Worm (Caenorhabditis elegans) whole organism, early embryonic: ENCODE results near the gene F43D2.7.

ENCODE experiments used
- B0310.2 ChIP-seq: sonication (generic microtip); optimal IDR thresholded peaks from 2 replicates; lab custom pipeline; 2016; ENCODE audit warnings: mild to moderate bottlenecking, missing genetic modification characterization, missing compliant biosample characterization
- F13C5.2 ChIP-seq: sonication (generic microtip); optimal IDR thresholded peaks from 2 replicates; lab custom pipeline; 2017; ENCODE audit warnings: mild to moderate bottlenecking, missing genetic modification characterization, inconsistent platforms, missing compliant biosample characterization
- aly-1 ChIP-seq: sonication (generic microtip); optimal IDR thresholded peaks from 2 replicates; lab custom pipeline; 2016; ENCODE audit warnings: missing genetic modification characterization, missing compliant biosample characterization
- ama-1 ChIP-seq: fragments of 150-350 bp; optimal IDR thresholded peaks from 2 replicates; lab custom pipeline; 2014
- ceh-13 ChIP-seq: fragments of 200-800 bp; sonication (Bioruptor generic); optimal IDR thresholded peaks from 2 replicates; lab custom pipeline; 2018; ENCODE audit warnings: mild to moderate bottlenecking, missing genetic modification characterization, missing compliant biosample characterization
- ceh-36 ChIP-seq: sonication (generic microtip); optimal IDR thresholded peaks from 2 replicates; lab custom pipeline; 2016; ENCODE audit warnings: missing genetic modification characterization, inconsistent platforms, missing compliant biosample characterization
- ets-7 ChIP-seq: sonication (generic microtip); optimal IDR thresholded peaks from 2 replicates; lab custom pipeline; 2016; ENCODE audit warnings: missing genotype, missing genetic modification characterization, missing compliant biosample characterization
- flt-1 ChIP-seq: fragments of 200-800 bp; sonication (Bioruptor generic); IDR thresholded peaks from 2 replicates; pipeline ENCODE4 v1.3.6; 2022; ENCODE audit warnings: missing genetic modification characterization, missing compliant biosample characterization
- hmbx-1 ChIP-seq: sonication (generic microtip); optimal IDR thresholded peaks from 2 replicates; lab custom pipeline; 2016; ENCODE audit warnings: mild to moderate bottlenecking, missing genetic modification characterization, missing compliant biosample characterization
- hmg-4 ChIP-seq: fragments of 200-800 bp; sonication (Bioruptor generic); optimal IDR thresholded peaks from 2 replicates; lab custom pipeline; 2018; ENCODE audit warnings: mild to moderate bottlenecking, missing genetic modification characterization, missing compliant biosample characterization
- hnd-1 ChIP-seq: sonication (generic microtip); optimal IDR thresholded peaks from 2 replicates; lab custom pipeline; 2016; ENCODE audit warnings: missing genetic modification characterization, missing compliant biosample characterization
- pes-1 ChIP-seq: fragments of 200-800 bp; sonication (Bioruptor generic); IDR thresholded peaks from 2 replicates; pipeline ENCODE4 v1.3.6; 2022; ENCODE audit warnings: missing genetic modification reagents, missing genetic modification characterization, missing compliant biosample characterization
- scrt-1 ChIP-seq: fragments of 200-800 bp; sonication (Bioruptor generic); IDR thresholded peaks from 2 replicates; pipeline ENCODE4 v1.3.6; 2022; ENCODE audit warnings: missing genetic modification characterization, missing compliant biosample characterization
- sea-1 ChIP-seq: fragments of 200-800 bp; sonication (Bioruptor generic); conservative IDR thresholded peaks from 2 replicates; pipeline ENCODE4 v1.3.6; 2022; ENCODE audit warnings: missing genetic modification characterization, missing compliant biosample characterization
- tbx-11 ChIP-seq: fragments of 200-800 bp; sonication (Bioruptor generic); IDR thresholded peaks from 2 replicates; pipeline ENCODE4 v1.3.6; 2022; ENCODE audit warnings: missing genetic modification characterization, missing compliant biosample characterization
- tbx-37 ChIP-seq: fragments of 200-800 bp; sonication (Bioruptor generic); conservative IDR thresholded peaks from 2 replicates; pipeline ENCODE4 v1.3.6; 2022; ENCODE audit warnings: missing genetic modification reagents, missing genetic modification characterization, missing compliant biosample characterization
- tra-4 ChIP-seq: sonication (generic microtip); optimal IDR thresholded peaks from 2 replicates; lab custom pipeline; 2017; ENCODE audit warnings: missing genetic modification characterization, missing compliant biosample characterization

The F43D2.7 gene

ce11 chrV:14635119-14635518 lies 4.9 kb downstream of the F43D2.7 start, which contains the start of gene F43D2.6:
Gene F43D2.6 (minus strand): TSS chrV:14635180.
- TF ChIP-seq tra-4 (tag; lab: Kevin White, UChicago) (no peak), F13C5.2 (no peak), sea-1 (GFP tag; lab: Robert Waterston, UW) (no peak), ama-1 (no peak), ets-7 (tag; lab: Kevin White, UChicago) (no peak), hnd-1 (tag; lab: Kevin White, UChicago) (no peak), tbx-37 (GFP tag; lab: Robert Waterston, UW) (no peak), hmg-4 (no peak), ceh-13 (no peak), aly-1 (no peak), ceh-36 (tag; lab: Kevin White, UChicago) (no peak)

ce11 chrV:14633319-14633718 lies 6.7 kb downstream of the F43D2.7 start:
- TF ChIP-seq sea-1 (GFP tag; lab: Robert Waterston, UW), result no peak
- no peak for TF ChIP-seq aly-1
- no peak for TF ChIP-seq B0310.2
- no peak for TF ChIP-seq ceh-13
- no peak for TF ChIP-seq pes-1

- TF ChIP-seq hmbx-1 (tag; lab: Kevin White, UChicago) (no peak), ceh-13 (no peak), F13C5.2 (no peak)
Measured at ce11 chrV:14631588-14631987, 8.4 kb downstream of the F43D2.7 start, which contains the start of gene F43D2.3. Gene F43D2.3 (plus strand): TSS chrV:14631888.

DNA sequence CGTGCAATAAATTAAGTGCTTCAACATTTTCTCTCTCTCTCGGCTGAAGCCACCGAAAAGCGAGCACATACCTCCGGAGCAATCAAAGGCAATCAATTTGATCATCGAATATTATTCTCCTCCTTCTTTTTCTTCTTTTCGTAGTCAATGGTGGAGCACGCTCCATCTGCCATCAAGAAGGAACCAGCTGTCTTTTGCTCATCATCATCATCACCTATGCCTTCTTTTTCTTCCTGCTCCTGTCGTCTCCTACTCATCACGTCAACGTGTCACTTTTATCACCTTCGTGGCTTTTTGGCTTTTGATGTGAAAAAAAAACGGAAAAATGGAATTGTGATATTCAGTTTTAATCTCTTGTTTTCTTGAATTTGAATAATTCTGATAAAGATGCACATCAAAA lies 14.3 kb downstream of the F43D2.7 start:
- TF ChIP-seq scrt-1 (GFP tag; lab: Robert Waterston, UW) (no peak), sea-1 (GFP tag; lab: Robert Waterston, UW) (no peak)

ce11 chrV:14620835-14621234 lies 19.1 kb downstream of the F43D2.7 start, which contains the start of gene hot-1:
Gene hot-1 (plus strand): TSS chrV:14621135.
- TF ChIP-seq hmbx-1 (tag; lab: Kevin White, UChicago), result no peak
- no peak for TF ChIP-seq tbx-11 (GFP tag; lab: Robert Waterston, UW)
- TF ChIP-seq tbx-37 (GFP tag; lab: Robert Waterston, UW), result no peak
- TF ChIP-seq tra-4 (tag; lab: Kevin White, UChicago), result no peak
- TF ChIP-seq pes-1, result no peak
- no peak for TF ChIP-seq ceh-36 (tag; lab: Kevin White, UChicago)
- no peak for TF ChIP-seq F13C5.2
- TF ChIP-seq B0310.2, result no peak
- no peak for TF ChIP-seq ets-7 (tag; lab: Kevin White, UChicago)
- TF ChIP-seq ama-1, result no peak
- TF ChIP-seq flt-1, result no peak
- no peak for TF ChIP-seq hnd-1 (tag; lab: Kevin White, UChicago)
- no peak for TF ChIP-seq scrt-1 (GFP tag; lab: Robert Waterston, UW)
- TF ChIP-seq sea-1 (GFP tag; lab: Robert Waterston, UW), result no peak
- TF ChIP-seq hmg-4, result no peak
- TF ChIP-seq ceh-13, result no peak

DNA sequence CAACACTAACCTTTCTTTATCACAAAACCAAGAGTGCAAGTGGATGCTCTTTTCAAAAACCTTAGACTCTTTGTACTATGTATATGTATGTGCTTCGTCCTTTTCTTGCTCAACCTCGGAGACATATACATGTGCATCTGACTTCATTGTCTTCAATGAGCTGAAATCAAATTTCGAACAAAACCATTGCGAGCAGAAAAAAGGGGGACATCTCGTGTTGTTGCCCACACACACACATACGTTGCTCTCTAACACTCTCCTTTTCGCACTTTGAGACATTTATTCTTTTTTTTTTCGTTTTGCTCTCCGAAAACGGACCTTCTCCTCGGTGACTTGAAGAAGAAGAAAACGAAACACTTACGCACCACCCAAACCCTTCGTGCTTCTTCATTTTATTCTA lies 19.7 kb downstream of the F43D2.7 start:
- no peak for TF ChIP-seq pes-1
- TF ChIP-seq scrt-1 (GFP tag; lab: Robert Waterston, UW), result no peak
- no peak for TF ChIP-seq tra-4 (tag; lab: Kevin White, UChicago)
- TF ChIP-seq B0310.2, result no peak
- no peak for TF ChIP-seq hnd-1 (tag; lab: Kevin White, UChicago)
- TF ChIP-seq ets-7 (tag; lab: Kevin White, UChicago), result no peak
- no peak for TF ChIP-seq hmbx-1 (tag; lab: Kevin White, UChicago)
- no peak for TF ChIP-seq ama-1
- no peak for TF ChIP-seq hmg-4
- TF ChIP-seq flt-1, result no peak
- TF ChIP-seq ceh-36 (tag; lab: Kevin White, UChicago), result no peak
- TF ChIP-seq aly-1, result no peak
- no peak for TF ChIP-seq tbx-37 (GFP tag; lab: Robert Waterston, UW)
- no peak for TF ChIP-seq tbx-11 (GFP tag; lab: Robert Waterston, UW)
- TF ChIP-seq sea-1 (GFP tag; lab: Robert Waterston, UW), result no peak
- TF ChIP-seq ceh-13, result no peak
- TF ChIP-seq F13C5.2, result no peak

ce11 chrV:14617711-14618110 lies 22.3 kb downstream of the F43D2.7 start:
- TF ChIP-seq sea-1 (GFP tag; lab: Robert Waterston, UW), result no peak
- no peak for TF ChIP-seq ets-7 (tag; lab: Kevin White, UChicago)
- no peak for TF ChIP-seq ama-1
- no peak for TF ChIP-seq scrt-1 (GFP tag; lab: Robert Waterston, UW)
- no peak for TF ChIP-seq ceh-13
- TF ChIP-seq ceh-36 (tag; lab: Kevin White, UChicago), result no peak
- TF ChIP-seq tbx-37 (GFP tag; lab: Robert Waterston, UW), result no peak
- no peak for TF ChIP-seq hmg-4
- TF ChIP-seq hmbx-1 (tag; lab: Kevin White, UChicago), result no peak
- no peak for TF ChIP-seq tbx-11 (GFP tag; lab: Robert Waterston, UW)
- TF ChIP-seq flt-1, result no peak
- no peak for TF ChIP-seq B0310.2
- TF ChIP-seq hnd-1 (tag; lab: Kevin White, UChicago), result no peak

- TF ChIP-seq scrt-1 (GFP tag; lab: Robert Waterston, UW) (no peak), F13C5.2 (no peak), hmg-4 (no peak), hmbx-1 (tag; lab: Kevin White, UChicago) (no peak), ama-1 (no peak), pes-1 (no peak), ceh-13 (no peak), tra-4 (tag; lab: Kevin White, UChicago) (no peak), flt-1 (no peak), ceh-36 (tag; lab: Kevin White, UChicago) (no peak), tbx-11 (GFP tag; lab: Robert Waterston, UW) (no peak), tbx-37 (GFP tag; lab: Robert Waterston, UW) (no peak), sea-1 (GFP tag; lab: Robert Waterston, UW) (no peak), B0310.2 (no peak), hnd-1 (tag; lab: Kevin White, UChicago) (no peak)
Measured at ce11 chrV:14615671-14616070, 24.3 kb downstream of the F43D2.7 start.
